Fruit fly (Drosophila melanogaster): ENCODE results near the gene CG3558.

The CG3558 gene

DNA sequence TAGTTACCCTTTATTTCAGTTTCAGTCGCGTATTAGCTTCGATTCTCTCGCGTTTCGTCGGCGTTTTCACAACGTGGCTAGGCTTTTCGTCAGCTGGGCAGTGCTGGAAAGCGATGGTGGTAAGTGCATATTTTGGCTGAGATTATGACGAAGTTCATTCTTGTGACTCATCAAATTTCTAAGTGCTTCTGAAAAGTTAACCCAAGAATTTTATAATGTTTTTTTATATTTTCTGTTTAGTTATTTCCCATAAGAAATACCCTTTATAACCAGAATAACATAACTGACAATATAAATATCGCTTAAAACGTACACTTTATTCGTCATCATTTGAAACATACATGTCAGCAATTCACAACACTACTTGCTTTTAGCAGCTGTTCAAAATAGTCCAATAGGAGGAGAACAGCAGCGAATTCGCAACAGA, 44.5 kb downstream of the CG3558 start, which contains the start of the genes CG17260 and SerRS (continued):
- TF ChIP-seq Meics (GFP tag; optimal IDR thresholded peaks at IDR 0.05) (peak; percentile 100), ro (GFP tag; IDR thresholded peaks at IDR 0.05) (peak; percentile 77), yki (optimal IDR thresholded peaks at IDR 0.05) (no peak), ci (GFP tag; IDR thresholded peaks at IDR 0.05) (peak; percentile 77; the same call in 1 of the 3 replicates), pita (GFP tag; optimal IDR thresholded peaks at IDR 0.05) (no peak), Blimp-1 (GFP tag; optimal IDR thresholded peaks at IDR 0.05) (no peak), pho (GFP tag; optimal IDR thresholded peaks at IDR 0.05) (peak; percentile 96), CG10654 (GFP tag; optimal IDR thresholded peaks at IDR 0.05) (peak; percentile 94), CG6683 (GFP tag; optimal IDR thresholded peaks at IDR 0.05) (peak; percentile 78), CG4282 (GFP tag; optimal IDR thresholded peaks at IDR 0.05) (peak; percentile 54), CG3163 (GFP tag; optimal IDR thresholded peaks at IDR 0.05) (peak; percentile 73), BEAF-32 (GFP tag; optimal IDR thresholded peaks at IDR 0.05) (peak; percentile 70), CG15073 (GFP tag; optimal IDR thresholded peaks at IDR 0.05) (peak; percentile 67), CG8281 (tag; optimal IDR thresholded peaks at IDR 0.05) (peak; percentile 70), twi (tag; optimal IDR thresholded peaks at IDR 0.05) (peak; percentile 87), org-1 (GFP tag; optimal IDR thresholded peaks at IDR 0.05) (peak; percentile 84), trh (GFP tag; optimal IDR thresholded peaks at IDR 0.05) (peak; percentile 67), Fer1 (GFP tag; optimal IDR thresholded peaks at IDR 0.05) (peak; percentile 90), Myb (GFP tag; optimal IDR thresholded peaks at IDR 0.05) (peak; percentile 82), CG4820 (GFP tag; optimal IDR thresholded peaks at IDR 0.05) (peak; percentile 88), NC2α (GFP tag; optimal IDR thresholded peaks at IDR 0.05) (peak; percentile 73), Hey (tag; optimal IDR thresholded peaks at IDR 0.05) (no peak), mld (GFP tag; IDR thresholded peaks at IDR 0.05; ENCODE audit: partially characterized antibody) (no peak), CG7357 (GFP tag; IDR thresholded peaks at IDR 0.05) (peak; percentile 86), vfl (GFP tag; optimal IDR thresholded peaks at IDR 0.05) (peak; percentile 92), CG14667 (GFP tag; IDR thresholded peaks at IDR 0.05) (peak; percentile 94), CG3065 (GFP tag; optimal IDR thresholded peaks at IDR 0.05) (peak; percentile 83), CG8944 (GFP tag; optimal IDR thresholded peaks at IDR 0.05) (peak; percentile 92), ato (GFP tag; IDR thresholded peaks at IDR 0.05; ENCODE audit: partially characterized antibody) (no peak), CG9437 (GFP tag; optimal IDR thresholded peaks at IDR 0.05) (peak; percentile 87), Hr3 (GFP tag; optimal IDR thresholded peaks at IDR 0.05) (peak; percentile 94), chif (GFP tag; optimal IDR thresholded peaks at IDR 0.05) (peak; percentile 89 to 94), tll (GFP tag; optimal IDR thresholded peaks at IDR 0.05) (peak; percentile 34 to 49), CG30020 (tag; optimal IDR thresholded peaks at IDR 0.05) (peak; percentile 77), CG11723 (GFP tag; optimal IDR thresholded peaks at IDR 0.05) (no peak), tin (GFP tag; optimal IDR thresholded peaks at IDR 0.05) (peak; percentile 92), so (GFP tag; IDR thresholded peaks at IDR 0.05) (peak; percentile 83; the same call in 1 of the 3 replicates), jigr1 (GFP tag; IDR thresholded peaks at IDR 0.05) (peak; percentile 85; the same call in 2 of the 3 replicates), gro (GFP tag; optimal IDR thresholded peaks at IDR 0.05) (peak; percentile 92), Mad (GFP tag; optimal IDR thresholded peaks at IDR 0.05) (peak; percentile 93), CG10321 (GFP tag; IDR thresholded peaks at IDR 0.05) (0 out of 2 replicates have a peak, but pooled peaks have one; percentile 33), CG10274 (GFP tag; optimal IDR thresholded peaks at IDR 0.05) (peak; percentile 61), CG2875 (GFP tag; optimal IDR thresholded peaks at IDR 0.05) (peak; percentile 75), zen2 (GFP tag; IDR thresholded peaks at IDR 0.05; ENCODE audit: partially characterized antibody) (no peak; the same call in 2 of the 3 replicates), fru (optimal IDR thresholded peaks at IDR 0.05) (no peak), CG6689 (GFP tag; IDR thresholded peaks at IDR 0.05) (peak; percentile 94), CG12071 (GFP tag; optimal IDR thresholded peaks at IDR 0.05) (peak; percentile 43), CG7839 (tag; optimal IDR thresholded peaks at IDR 0.05) (peak; percentile 94), Xbp1 (GFP tag; optimal IDR thresholded peaks at IDR 0.05) (peak; percentile 96), Scr (GFP tag; IDR thresholded peaks at IDR 0.05; ENCODE audit: partially characterized antibody) (peak; percentile 67), Usf (GFP tag; optimal IDR thresholded peaks at IDR 0.05) (peak; percentile 64)
